Worm (Caenorhabditis elegans) whole organism, L1 larva: ENCODE data around the gene col-116.

Experiments used
- C34B4.2 ChIP-seq: sonication (generic microtip); optimal IDR thresholded peaks from 2 replicates; lab custom pipeline; 2017; ENCODE audit warnings: mild to moderate bottlenecking, missing genetic modification characterization, missing compliant biosample characterization
- Y116A8C.19 ChIP-seq: sonication (generic microtip); optimal IDR thresholded peaks from 2 replicates; lab custom pipeline; 2016; ENCODE audit warnings: missing compliant biosample characterization, missing genetic modification characterization, borderline replicate concordance
- aha-1 ChIP-seq: fragments of 150-350 bp; optimal IDR thresholded peaks from 2 replicates; lab custom pipeline; 2014; ENCODE audit warnings: missing biosample characterization, missing genetic modification characterization
- alr-1 ChIP-seq: fragments of 200-800 bp; sonication (Bioruptor generic); optimal IDR thresholded peaks from 2 replicates; lab custom pipeline; 2018; ENCODE audit warnings: borderline replicate concordance, mild to moderate bottlenecking, missing genetic modification characterization, missing compliant biosample characterization
- ceh-63 ChIP-seq: fragments of 200-800 bp; sonication (Bioruptor generic); optimal IDR thresholded peaks from 2 replicates; lab custom pipeline; 2018; ENCODE audit warnings: mild to moderate bottlenecking, missing genetic modification characterization, missing compliant biosample characterization
- ceh-8 ChIP-seq: fragments of 200-800 bp; sonication (Bioruptor generic); optimal IDR thresholded peaks from 2 replicates; lab custom pipeline; 2018; ENCODE audit warnings: mild to moderate bottlenecking, missing genetic modification characterization, moderate library complexity, missing compliant biosample characterization
- ceh-82 ChIP-seq, 3 experiments: fragments of 150-350 bp in 1 of 3; sonication (generic microtip) in 2 of 3; optimal IDR thresholded peaks; 2 replicates each; lab custom pipeline; 2014 to 2017; ENCODE audit warnings: missing biosample characterization in 3 of 3, missing genetic modification characterization in 3 of 3
- ceh-88 ChIP-seq: fragments of 200-800 bp; sonication (Bioruptor generic); IDR thresholded peaks from 2 replicates; pipeline ENCODE4 v1.3.6; 2022; ENCODE audit warnings: missing genetic modification characterization, missing compliant biosample characterization
- ceh-90 ChIP-seq: sonication (generic microtip); optimal IDR thresholded peaks from 2 replicates; lab custom pipeline; 2016; ENCODE audit warnings: missing genetic modification characterization, missing compliant biosample characterization
- ces-1 ChIP-seq: fragments of 150-350 bp; optimal IDR thresholded peaks from 2 replicates; lab custom pipeline; 2014; ENCODE audit warnings: missing biosample characterization, missing genetic modification reagents, missing genetic modification characterization
- dpl-1 ChIP-seq, 3 experiments: fragments of 150-350 bp in 2 of 3; sonication (generic microtip) in 1 of 3; optimal IDR thresholded peaks; 2 replicates each; lab custom pipeline; 2014 to 2017; ENCODE audit warnings: missing biosample characterization in 3 of 3, missing genetic modification characterization in 3 of 3, missing genetic modification reagents in 3 of 3
- dsc-1 ChIP-seq: sonication (generic microtip); optimal IDR thresholded peaks from 2 replicates; lab custom pipeline; 2016; ENCODE audit warnings: mild to moderate bottlenecking, missing genetic modification characterization, missing compliant biosample characterization
- egl-27 ChIP-seq, 2 experiments: fragments of 150-350 bp in 1 of 2; sonication (generic microtip); optimal IDR thresholded peaks; 3 replicates each; lab custom pipeline; 2017 to 2018; ENCODE audit warnings: missing biosample characterization in 2 of 2, missing genetic modification characterization in 2 of 2, missing genetic modification reagents in 2 of 2
- elt-2 ChIP-seq: sonication (generic microtip); optimal IDR thresholded peaks from 2 replicates; lab custom pipeline; 2016; ENCODE audit warnings: missing genetic modification characterization, mild to moderate bottlenecking, inconsistent platforms, missing compliant biosample characterization, missing genetic modification reagents
- elt-3 ChIP-seq, 6 experiments: fragments of 150-350 bp in 1 of 6; sonication (generic microtip); optimal IDR thresholded peaks; 2 replicates each; lab custom pipeline; 2017 to 2018; ENCODE audit warnings: missing biosample characterization in 6 of 6, missing genetic modification characterization in 6 of 6, inconsistent platforms in 1 of 6
- ets-5 ChIP-seq: fragments of 200-800 bp; sonication (Bioruptor generic); IDR thresholded peaks from 2 replicates; pipeline ENCODE4 v1.3.6; 2022; ENCODE audit warnings: missing genetic modification characterization, missing compliant biosample characterization
- fkh-4 ChIP-seq: sonication (generic microtip); optimal IDR thresholded peaks from 2 replicates; lab custom pipeline; 2016; ENCODE audit warnings: missing compliant biosample characterization, missing genetic modification characterization, borderline replicate concordance
- fkh-8 ChIP-seq: sonication (generic microtip); optimal IDR thresholded peaks from 2 replicates; lab custom pipeline; 2016; ENCODE audit warnings: mild to moderate bottlenecking, missing genetic modification characterization, missing compliant biosample characterization
- fos-1 ChIP-seq: fragments of 150-350 bp; optimal IDR thresholded peaks from 2 replicates; lab custom pipeline; 2014; ENCODE audit warnings: missing biosample characterization, missing genetic modification characterization
- grh-1 ChIP-seq: fragments of 200-800 bp; sonication (Bioruptor generic); IDR thresholded peaks from 2 replicates; pipeline ENCODE4 v1.3.6; 2022; ENCODE audit warnings: missing genetic modification reagents, missing genetic modification characterization, missing compliant biosample characterization
- hlh-4 ChIP-seq: sonication (generic microtip); optimal IDR thresholded peaks from 2 replicates; lab custom pipeline; 2016; ENCODE audit warnings: mild to moderate bottlenecking, missing genetic modification characterization, missing compliant biosample characterization
- hpl-2 ChIP-seq: fragments of 150-350 bp; optimal IDR thresholded peaks from 2 replicates; lab custom pipeline; 2014; ENCODE audit warnings: missing biosample characterization, missing genetic modification reagents, missing genetic modification characterization
- isw-1 ChIP-seq: fragments of 200-800 bp; sonication (Bioruptor generic); IDR thresholded peaks from 2 replicates; pipeline ENCODE4 v1.3.6; 2022; ENCODE audit warnings: missing genetic modification characterization, missing compliant biosample characterization
- jun-1 ChIP-seq: fragments of 150-350 bp; optimal IDR thresholded peaks from 2 replicates; lab custom pipeline; 2014; ENCODE audit warnings: missing biosample characterization, missing genetic modification reagents, missing genetic modification characterization
- lin-15B ChIP-seq: fragments of 150-350 bp; sonication (generic microtip); optimal IDR thresholded peaks from 3 replicates; lab custom pipeline; 2014; ENCODE audit warnings: missing biosample characterization, missing genetic modification characterization
- lin-35 ChIP-seq, 2 experiments: fragments of 150-350 bp; optimal IDR thresholded peaks; 2 replicates each; lab custom pipeline; 2014; ENCODE audit warnings: missing biosample characterization in 2 of 2, missing genetic modification characterization in 2 of 2, missing genetic modification reagents in 2 of 2
- lir-3 ChIP-seq: sonication (generic microtip); optimal IDR thresholded peaks from 2 replicates; lab custom pipeline; 2016; ENCODE audit warnings: mild to moderate bottlenecking, missing genetic modification characterization, moderate library complexity, missing compliant biosample characterization; ENCODE audit not compliant: poor library complexity
- mab-9 ChIP-seq: fragments of 200-800 bp; sonication (Bioruptor generic); IDR thresholded peaks from 2 replicates; pipeline ENCODE4 v1.3.6; 2022; ENCODE audit warnings: missing genetic modification reagents, missing genetic modification characterization, missing compliant biosample characterization
- mdl-1 ChIP-seq, 2 experiments: fragments of 150-350 bp; optimal IDR thresholded peaks; 2 replicates each; lab custom pipeline; 2014 to 2017; ENCODE audit warnings: missing biosample characterization in 2 of 2, missing genetic modification characterization in 2 of 2, inconsistent platforms in 1 of 2
- nhr-12 ChIP-seq: sonication (generic microtip); optimal IDR thresholded peaks from 2 replicates; lab custom pipeline; 2017; ENCODE audit warnings: missing biosample characterization, missing genetic modification characterization
- nhr-20 ChIP-seq: sonication (generic microtip); optimal IDR thresholded peaks from 2 replicates; lab custom pipeline; 2016; ENCODE audit warnings: mild to moderate bottlenecking, missing genetic modification characterization, missing compliant biosample characterization
- nhr-237 ChIP-seq: fragments of 150-350 bp; optimal IDR thresholded peaks from 2 replicates; lab custom pipeline; 2014; ENCODE audit warnings: missing biosample characterization, missing genetic modification characterization
- nhr-28 ChIP-seq: fragments of 150-350 bp; optimal IDR thresholded peaks from 2 replicates; lab custom pipeline; 2014; ENCODE audit warnings: missing biosample characterization, missing genetic modification characterization
- nhr-47 ChIP-seq: sonication (generic microtip); optimal IDR thresholded peaks from 2 replicates; lab custom pipeline; 2016; ENCODE audit warnings: mild to moderate bottlenecking, missing genetic modification characterization, moderate library complexity, missing compliant biosample characterization
- nhr-76 ChIP-seq: sonication (generic microtip); optimal IDR thresholded peaks from 2 replicates; lab custom pipeline; 2017; ENCODE audit warnings: missing biosample characterization, missing genetic modification characterization
- nhr-77 ChIP-seq: fragments of 150-350 bp; optimal IDR thresholded peaks from 2 replicates; lab custom pipeline; 2014; ENCODE audit warnings: missing biosample characterization, missing genetic modification characterization
- pag-3 ChIP-seq: sonication (generic microtip); optimal IDR thresholded peaks from 2 replicates; lab custom pipeline; 2017; ENCODE audit warnings: missing genetic modification characterization, mild to moderate bottlenecking, missing compliant biosample characterization, antibody characterized with exemption, borderline replicate concordance; ENCODE audit not compliant: insufficient read depth
- pax-3 ChIP-seq: fragments of 200-800 bp; sonication (Bioruptor generic); optimal IDR thresholded peaks from 2 replicates; lab custom pipeline; 2018; ENCODE audit warnings: mild to moderate bottlenecking, missing genetic modification characterization, moderate library complexity, missing compliant biosample characterization
- snpc-4 ChIP-seq: fragments of 150-350 bp; optimal IDR thresholded peaks from 2 replicates; lab custom pipeline; 2014; ENCODE audit warnings: missing biosample characterization, missing genetic modification characterization
- sox-4 ChIP-seq: sonication (generic microtip); optimal IDR thresholded peaks from 2 replicates; lab custom pipeline; 2016; ENCODE audit warnings: missing genetic modification characterization, missing compliant biosample characterization
- sptf-1 ChIP-seq: fragments of 150-350 bp; optimal IDR thresholded peaks from 2 replicates; lab custom pipeline; 2014; ENCODE audit warnings: missing biosample characterization, missing genetic modification characterization
- sup-37 ChIP-seq: fragments of 200-800 bp; sonication (Bioruptor generic); optimal IDR thresholded peaks from 2 replicates; lab custom pipeline; 2018; ENCODE audit warnings: mild to moderate bottlenecking, missing genetic modification characterization, missing compliant biosample characterization
- tbx-2 ChIP-seq: sonication (generic microtip); optimal IDR thresholded peaks from 2 replicates; lab custom pipeline; 2016; ENCODE audit warnings: missing genetic modification characterization, missing compliant biosample characterization
- unc-30 ChIP-seq: sonication (generic microtip); optimal IDR thresholded peaks from 2 replicates; lab custom pipeline; 2017; ENCODE audit warnings: missing biosample characterization, missing genetic modification characterization
- unc-86 ChIP-seq: sonication (generic microtip); optimal IDR thresholded peaks from 2 replicates; lab custom pipeline; 2016; ENCODE audit warnings: missing genetic modification characterization, missing compliant biosample characterization
- zip-4 ChIP-seq: fragments of 200-800 bp; sonication (Bioruptor generic); optimal IDR thresholded peaks from 2 replicates; lab custom pipeline; 2018; ENCODE audit warnings: mild to moderate bottlenecking, missing genetic modification characterization, moderate library complexity, missing compliant biosample characterization
- ztf-11 ChIP-seq, 2 experiments: sonication (generic microtip); optimal IDR thresholded peaks; 2 replicates each; lab custom pipeline; 2016 to 2017; ENCODE audit warnings: missing genetic modification characterization in 2 of 2, missing biosample characterization in 1 of 2, missing compliant biosample characterization in 1 of 2

col-116 gene

ce11 chrIV:8367887-8368286, 12.2 kb downstream of the col-116 start:
- no peak for TF ChIP-seq sup-37 (GFP tag; lab: Kevin White, UChicago)
- TF ChIP-seq Y116A8C.19 = no peak
- no peak for TF ChIP-seq elt-2 (tag; lab: Kevin White, UChicago)
- no peak for TF ChIP-seq lin-15B (tag; lab: Kevin White, UChicago)
- TF ChIP-seq pax-3 = no peak
- TF ChIP-seq ceh-82 (tag; optimal IDR thresholded peaks at IDR 0.05; lab: Kevin White, UChicago) = no peak
- no peak for TF ChIP-seq zip-4
- no peak for TF ChIP-seq sptf-1
- TF ChIP-seq, all 84 proteins: peak for 0

ce11 chrIV:8369135-8369534, 13.4 kb downstream of the col-116 start, which contains the start of gene D2096.6:
Gene D2096.6 (minus strand): TSS chrIV:8369235.
- TF ChIP-seq unc-86 (tag; lab: Kevin White, UChicago) = no peak

- TF ChIP-seq ets-5 (GFP tag; lab: Robert Waterston, UW) (no peak), snpc-4 (tag; lab: Kevin White, UChicago) (peak; percentile 51), elt-2 (tag; lab: Kevin White, UChicago) (peak; percentile 50), hpl-2 (peak; percentile 76), unc-86 (tag; lab: Kevin White, UChicago) (peak; percentile 25), unc-30 (no peak), ces-1 (GFP tag; lab: Kevin White, UChicago) (no peak), mab-9 (GFP tag; lab: Robert Waterston, UW) (peak; percentile 73), nhr-47 (tag; lab: Kevin White, UChicago) (peak; percentile 85), nhr-28 (tag; lab: Kevin White, UChicago) (no peak), pax-3 (peak; percentile 49), aha-1 (no peak), mdl-1 (tag; optimal IDR thresholded peaks at IDR 0.05; lab: Kevin White, UChicago) (peak in 1 of 2 experiments; percentile 82), alr-1 (no peak), nhr-237 (tag; lab: Kevin White, UChicago) (peak; percentile 56), nhr-77 (tag; lab: Kevin White, UChicago) (peak; percentile 83), jun-1 (tag; lab: Kevin White, UChicago) (peak; percentile 19), lin-35 (GFP tag; optimal IDR thresholded peaks at IDR 0.05; lab: Kevin White, UChicago) (peak; percentile 78 to 88), elt-3 (tag; optimal IDR thresholded peaks at IDR 0.05; lab: Kevin White, UChicago) (peak in 2 of 6 experiments; percentile 52 to 55), ztf-11 (tag; optimal IDR thresholded peaks at IDR 0.05; lab: Kevin White, UChicago) (peak in 1 of 2 experiments; percentile 27), nhr-12 (tag; lab: Kevin White, UChicago) (no peak), ceh-8 (no peak), ceh-63 (GFP tag; lab: Kevin White, UChicago) (peak; percentile 37), fkh-8 (tag; lab: Kevin White, UChicago) (peak; percentile 59), dsc-1 (tag; lab: Kevin White, UChicago) (peak; percentile 83), isw-1 (GFP tag; lab: Robert Waterston, UW) (peak; percentile 48), lir-3 (tag; lab: Kevin White, UChicago) (peak; percentile 61), fos-1 (tag; lab: Kevin White, UChicago) (peak; percentile 44), dpl-1 (GFP tag; optimal IDR thresholded peaks at IDR 0.05; lab: Kevin White, UChicago) (peak; percentile 59 to 67 (median 65)), C34B4.2 (no peak), tbx-2 (tag; lab: Kevin White, UChicago) (peak; percentile 76), ceh-88 (peak; percentile 63), pag-3 (tag; lab: Kevin White, UChicago) (no peak), sox-4 (tag; lab: Kevin White, UChicago) (peak; percentile 50), grh-1 (GFP tag; lab: Robert Waterston, UW) (0 out of 2 replicates have a peak, but pooled peaks have one; percentile 11), sup-37 (GFP tag; lab: Kevin White, UChicago) (no peak), ceh-82 (tag; optimal IDR thresholded peaks at IDR 0.05; lab: Kevin White, UChicago) (peak; percentile 48 to 88 (median 67)), hlh-4 (tag; lab: Kevin White, UChicago) (no peak), fkh-4 (no peak), ceh-90 (tag; lab: Kevin White, UChicago) (no peak), egl-27 (tag; optimal IDR thresholded peaks at IDR 0.05; lab: Kevin White, UChicago) (peak in 1 of 2 experiments; percentile 2), nhr-20 (peak; percentile 91), nhr-76 (tag; lab: Kevin White, UChicago) (no peak)
Measured at ce11 chrIV:8375381-8375780, 19.7 kb downstream of the col-116 start.
